Fruit fly (Drosophila melanogaster) whole organism, embryonic: ENCODE data around the gene CG13996.

Experiments used
- Antp ChIP-seq: fragments of 200-800 bp; sonication (Bioruptor generic); optimal IDR thresholded peaks from 3 replicates; lab custom pipeline; 2016; ENCODE audit warnings: missing biosample characterization, missing genetic modification characterization
- Atf-2 ChIP-seq: fragments of 200-800 bp; sonication (Bioruptor generic); optimal IDR thresholded peaks from 2 replicates; lab custom pipeline; 2016; ENCODE audit warnings: missing biosample characterization, missing genetic modification characterization
- CG13296 ChIP-seq: fragments of 200-800 bp; sonication (Bioruptor generic); optimal IDR thresholded peaks from 3 replicates; lab custom pipeline; 2018; ENCODE audit warnings: missing biosample characterization, mild to moderate bottlenecking, missing genetic modification characterization
- CG13624 ChIP-seq: fragments of 200-800 bp; sonication (Bioruptor generic); optimal IDR thresholded peaks from 2 replicates; lab custom pipeline; 2016; ENCODE audit warnings: missing biosample characterization, missing genetic modification characterization
- CG1529 ChIP-seq: fragments of 200-800 bp; sonication (Bioruptor generic); optimal IDR thresholded peaks from 3 replicates; lab custom pipeline; 2018; ENCODE audit warnings: missing biosample characterization, missing genetic modification characterization
- CG15514 ChIP-seq: fragments of 200-800 bp; sonication (Bioruptor generic); optimal IDR thresholded peaks from 3 replicates; lab custom pipeline; 2017; ENCODE audit warnings: missing biosample characterization, missing genetic modification characterization, mild to moderate bottlenecking, moderate library complexity, missing genetic modification reagents
- CG1602 ChIP-seq: fragments of 200-800 bp; sonication (Bioruptor generic); optimal IDR thresholded peaks from 3 replicates; lab custom pipeline; 2016; ENCODE audit warnings: missing biosample characterization, missing genetic modification characterization
- CG17328 ChIP-seq: fragments of 200-800 bp; sonication (Bioruptor generic); IDR thresholded peaks from 2 replicates; pipeline ENCODE4 v1.3.6; 2022; ENCODE audit warnings: missing biosample characterization, missing genetic modification characterization
- CG17359 ChIP-seq: fragments of 200-800 bp; sonication (Bioruptor generic); optimal IDR thresholded peaks from 3 replicates; lab custom pipeline; 2018; ENCODE audit warnings: missing biosample characterization, mild to moderate bottlenecking, missing genetic modification characterization, moderate library complexity
- CG1792 ChIP-seq: fragments of 200-800 bp; sonication (Bioruptor generic); optimal IDR thresholded peaks from 2 replicates; lab custom pipeline; 2016; ENCODE audit warnings: missing biosample characterization, missing genetic modification characterization
- CG18764 ChIP-seq: fragments of 200-800 bp; sonication (Bioruptor generic); optimal IDR thresholded peaks from 3 replicates; lab custom pipeline; 2016; ENCODE audit warnings: missing biosample characterization, missing genetic modification characterization
- CG3838 ChIP-seq: fragments of 200-800 bp; sonication (Bioruptor generic); optimal IDR thresholded peaks from 3 replicates; lab custom pipeline; 2016; ENCODE audit warnings: missing biosample characterization, missing genetic modification characterization
- CG4730 ChIP-seq: fragments of 200-800 bp; sonication (Bioruptor generic); IDR thresholded peaks from 2 replicates; pipeline ENCODE4 v1.3.6; 2022; ENCODE audit warnings: missing biosample characterization, missing genetic modification characterization
- CG4820 ChIP-seq: fragments of 200-800 bp; sonication (Bioruptor generic); optimal IDR thresholded peaks from 3 replicates; lab custom pipeline; 2016; ENCODE audit warnings: missing biosample characterization, missing genetic modification characterization
- CG6813 ChIP-seq: fragments of 200-800 bp; sonication (Bioruptor generic); optimal IDR thresholded peaks from 2 replicates; lab custom pipeline; 2017; ENCODE audit warnings: missing biosample characterization, missing genetic modification characterization, mild to moderate bottlenecking, moderate library complexity, missing genetic modification reagents
- Camta ChIP-seq: fragments of 200-800 bp; sonication (Bioruptor generic); optimal IDR thresholded peaks from 2 replicates; lab custom pipeline; 2016; ENCODE audit warnings: missing biosample characterization, missing genetic modification characterization
- Doc3 ChIP-seq: fragments of 200-800 bp; sonication (Bioruptor generic); IDR thresholded peaks from 3 replicates; pipeline ENCODE4 v1.3.6; 2022; ENCODE audit warnings: missing biosample characterization, missing genetic modification characterization; ENCODE audit not compliant: partially characterized antibody
- E2f1 ChIP-seq: fragments of 200-800 bp; sonication (Bioruptor generic); IDR thresholded peaks from 2 replicates; pipeline ENCODE4 v1.3.6; 2022; ENCODE audit warnings: missing biosample characterization, missing genetic modification characterization
- Eip74EF ChIP-seq, 2 experiments: fragments of 200-800 bp in 1 of 2; fragments of >200 bp in 1 of 2; sonication (Bioruptor generic) in 1 of 2; optimal IDR thresholded peaks; 2 replicates each; lab custom pipeline; 2017 to 2019; ENCODE audit warnings: missing biosample characterization in 2 of 2, missing genetic modification characterization in 2 of 2, mild to moderate bottlenecking in 1 of 2, moderate library complexity in 1 of 2
- Elba2 ChIP-seq: fragments of 200-800 bp; sonication (Bioruptor generic); optimal IDR thresholded peaks from 3 replicates; lab custom pipeline; 2016; ENCODE audit warnings: missing biosample characterization, missing genetic modification characterization
- Ets97D ChIP-seq: fragments of 200-800 bp; sonication (Bioruptor generic); optimal IDR thresholded peaks from 3 replicates; lab custom pipeline; 2016; ENCODE audit warnings: missing biosample characterization, missing genetic modification characterization
- Mes4 ChIP-seq: fragments of 200-800 bp; sonication (Bioruptor generic); optimal IDR thresholded peaks from 2 replicates; lab custom pipeline; 2016; ENCODE audit warnings: missing biosample characterization, missing genetic modification characterization
- PHDP ChIP-seq: fragments of 200-800 bp; sonication (Bioruptor generic); optimal IDR thresholded peaks from 3 replicates; lab custom pipeline; 2018; ENCODE audit warnings: missing biosample characterization, mild to moderate bottlenecking, missing genetic modification characterization, moderate library complexity
- Sin3A ChIP-seq: fragments of >200 bp; optimal IDR thresholded peaks from 2 replicates; lab custom pipeline; 2018
- Sry-β ChIP-seq: fragments of 200-800 bp; sonication (Bioruptor generic); optimal IDR thresholded peaks from 2 replicates; lab custom pipeline; 2018; ENCODE audit warnings: missing biosample characterization, mild to moderate bottlenecking, missing genetic modification characterization, moderate library complexity
- cg ChIP-seq: fragments of 200-800 bp; sonication (Bioruptor generic); optimal IDR thresholded peaks from 3 replicates; lab custom pipeline; 2019; ENCODE audit warnings: missing biosample characterization, mild to moderate bottlenecking, missing genetic modification characterization, moderate library complexity
- croc ChIP-seq: fragments of 200-800 bp; sonication (Bioruptor generic); conservative IDR thresholded peaks from 3 replicates; pipeline ENCODE4 v1.3.6; 2022; ENCODE audit warnings: missing biosample characterization, missing genetic modification characterization
- crol ChIP-seq: fragments of 200-800 bp; sonication (Bioruptor generic); IDR thresholded peaks from 2 replicates; pipeline ENCODE4 v1.3.6; 2022; ENCODE audit warnings: missing biosample characterization, missing genetic modification characterization
- dati ChIP-seq: fragments of 200-800 bp; sonication (Bioruptor generic); IDR thresholded peaks from 2 replicates; pipeline ENCODE4 v1.3.6; 2022; ENCODE audit warnings: missing biosample characterization, missing genetic modification characterization
- disco-r ChIP-seq: fragments of 200-800 bp; sonication (Bioruptor generic); optimal IDR thresholded peaks from 2 replicates; lab custom pipeline; 2016; ENCODE audit warnings: missing biosample characterization, missing genetic modification characterization
- emc ChIP-seq: fragments of 200-800 bp; sonication (Bioruptor generic); optimal IDR thresholded peaks from 2 replicates; lab custom pipeline; 2016; ENCODE audit warnings: missing biosample characterization, missing genetic modification characterization
- ewg ChIP-seq: fragments of 200-800 bp; sonication (Bioruptor generic); optimal IDR thresholded peaks from 3 replicates; lab custom pipeline; 2017; ENCODE audit warnings: mild to moderate bottlenecking, missing biosample characterization, missing genetic modification reagents, missing genetic modification characterization
- fd64A ChIP-seq: fragments of 200-800 bp; sonication (Bioruptor generic); optimal IDR thresholded peaks from 3 replicates; lab custom pipeline; 2018; ENCODE audit warnings: missing biosample characterization, mild to moderate bottlenecking, missing genetic modification characterization
- gcm ChIP-seq: fragments of 200-800 bp; sonication (Bioruptor generic); optimal IDR thresholded peaks from 2 replicates; lab custom pipeline; 2019; ENCODE audit warnings: missing biosample characterization, mild to moderate bottlenecking, missing genetic modification characterization, moderate library complexity
- gfzf ChIP-seq: fragments of 200-800 bp; sonication (Bioruptor generic); optimal IDR thresholded peaks from 2 replicates; lab custom pipeline; 2016; ENCODE audit warnings: missing biosample characterization, mild to moderate bottlenecking, missing genetic modification characterization, moderate library complexity
- gro ChIP-seq: fragments of 200-800 bp; sonication (Bioruptor generic); optimal IDR thresholded peaks from 2 replicates; lab custom pipeline; 2016; ENCODE audit warnings: missing biosample characterization, missing genetic modification characterization
- her ChIP-seq: fragments of 200-800 bp; sonication (Bioruptor generic); optimal IDR thresholded peaks from 2 replicates; lab custom pipeline; 2016; ENCODE audit warnings: missing biosample characterization, missing genetic modification characterization
- kay ChIP-seq: fragments of 200-800 bp; sonication (Bioruptor generic); optimal IDR thresholded peaks from 2 replicates; lab custom pipeline; 2016; ENCODE audit warnings: missing biosample characterization, missing genetic modification characterization
- klu ChIP-seq: fragments of 200-800 bp; sonication (Bioruptor generic); IDR thresholded peaks from 2 replicates; pipeline ENCODE4 v1.3.6; 2022; ENCODE audit warnings: missing biosample characterization, missing genetic modification characterization
- kni ChIP-seq: fragments of 200-800 bp; sonication (Bioruptor generic); optimal IDR thresholded peaks from 3 replicates; lab custom pipeline; 2017; ENCODE audit warnings: mild to moderate bottlenecking, missing biosample characterization, missing genetic modification reagents, missing genetic modification characterization
- lab ChIP-seq: fragments of 200-800 bp; sonication (Bioruptor generic); optimal IDR thresholded peaks from 3 replicates; lab custom pipeline; 2017; ENCODE audit warnings: missing biosample characterization, missing genetic modification characterization, mild to moderate bottlenecking, moderate library complexity, missing genetic modification reagents
- lbe ChIP-seq: fragments of 200-800 bp; sonication (Bioruptor generic); optimal IDR thresholded peaks from 2 replicates; lab custom pipeline; 2016; ENCODE audit warnings: missing biosample characterization, mild to moderate bottlenecking, missing genetic modification characterization
- mirr ChIP-seq: fragments of 200-800 bp; sonication (Bioruptor generic); optimal IDR thresholded peaks from 3 replicates; lab custom pipeline; 2018; ENCODE audit warnings: missing biosample characterization, mild to moderate bottlenecking, missing genetic modification characterization
- pros ChIP-seq: fragments of 200-800 bp; sonication (Bioruptor generic); optimal IDR thresholded peaks from 3 replicates; lab custom pipeline; 2019; ENCODE audit warnings: missing biosample characterization, mild to moderate bottlenecking, missing genetic modification characterization, moderate library complexity
- sens ChIP-seq: fragments of 200-800 bp; sonication (Bioruptor generic); peaks from one replicate; lab custom pipeline; 2016; ENCODE audit warnings: missing biosample characterization, missing genetic modification characterization
- sqz ChIP-seq: fragments of 200-800 bp; sonication (Bioruptor generic); optimal IDR thresholded peaks from 3 replicates; lab custom pipeline; 2018; ENCODE audit warnings: missing biosample characterization, mild to moderate bottlenecking, missing genetic modification characterization
- stwl ChIP-seq: fragments of 200-800 bp; sonication (Bioruptor generic); optimal IDR thresholded peaks from 3 replicates; lab custom pipeline; 2018; ENCODE audit warnings: missing biosample characterization, mild to moderate bottlenecking, missing genetic modification characterization, moderate library complexity
- tin ChIP-seq: fragments of 200-800 bp; sonication (Bioruptor generic); optimal IDR thresholded peaks from 3 replicates; lab custom pipeline; 2016; ENCODE audit warnings: missing biosample characterization, missing genetic modification characterization
- tx ChIP-seq: fragments of 200-800 bp; sonication (Bioruptor generic); optimal IDR thresholded peaks from 2 replicates; lab custom pipeline; 2016; ENCODE audit warnings: missing biosample characterization, missing genetic modification characterization
- vvl ChIP-seq: fragments of 200-800 bp; sonication (Bioruptor generic); IDR thresholded peaks from 2 replicates; pipeline ENCODE4 v1.3.6; 2022; ENCODE audit warnings: missing biosample characterization, missing genetic modification characterization

Gene CG13996

DNA sequence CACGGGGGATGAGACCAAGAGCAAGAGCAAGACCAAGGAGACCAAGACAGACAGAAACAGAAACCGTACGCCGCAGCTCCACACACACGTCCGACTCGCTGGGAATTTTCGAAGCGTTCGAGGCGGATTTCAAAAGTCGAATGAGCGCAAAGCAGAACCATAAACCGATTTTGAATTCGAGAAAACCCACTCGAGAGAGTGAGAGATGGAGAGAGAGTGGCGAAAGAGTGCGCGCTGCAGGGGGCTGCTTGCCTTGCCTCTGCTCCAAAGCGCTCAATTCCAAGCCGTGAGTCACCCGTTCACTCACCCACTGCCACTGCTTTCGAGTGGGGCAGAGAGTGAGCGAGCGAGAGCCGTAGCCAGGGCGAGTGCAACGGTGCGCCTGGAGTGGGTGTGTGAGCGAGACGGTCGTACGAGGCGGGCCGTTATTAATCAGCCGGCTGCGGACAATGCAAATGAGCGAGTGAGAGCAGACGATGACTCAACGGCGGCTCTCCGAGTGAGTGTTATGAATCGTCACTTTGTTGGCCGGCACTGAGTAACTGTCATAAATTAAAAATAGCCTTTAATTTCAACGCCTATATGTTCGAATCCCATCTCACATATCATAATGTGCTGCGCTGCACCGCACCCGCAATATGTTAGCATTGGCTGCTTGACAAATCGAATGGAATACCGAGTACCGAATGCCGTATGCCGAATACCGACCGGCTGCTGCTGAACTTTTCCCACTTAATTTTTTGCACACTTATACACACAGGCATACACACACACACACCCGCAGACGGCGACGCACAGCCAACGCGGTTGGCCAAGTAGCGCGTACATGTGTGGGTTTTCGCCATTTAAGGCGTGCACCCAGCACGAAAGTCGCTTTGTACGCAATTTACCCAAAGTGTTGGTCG is 40.4 kb upstream of the CG13996 start (continued):
- TF ChIP-seq CG4820 (GFP tag; lab: Kevin White, UChicago) (no peak), gcm (GFP tag; lab: Kevin White, UChicago) (peak; percentile 26), mirr (GFP tag; lab: Kevin White, UChicago) (peak; percentile 56), gro (GFP tag; lab: Kevin White, UChicago) (no peak), CG3838 (GFP tag; lab: Kevin White, UChicago) (no peak), pros (GFP tag; lab: Kevin White, UChicago) (peak; percentile 91), Atf-2 (no peak), Elba2 (no peak), CG13296 (peak; percentile 53), lbe (GFP tag; lab: Kevin White, UChicago) (peak; percentile 70), kay (peak; percentile 98), sqz (GFP tag; lab: Kevin White, UChicago) (peak; percentile 6), disco-r (GFP tag; lab: Kevin White, UChicago) (no peak), Antp (GFP tag; lab: Kevin White, UChicago) (no peak), her (GFP tag; lab: Kevin White, UChicago) (peak; percentile 65), CG15514 (peak; percentile 25), fd64A (no peak), E2f1 (GFP tag; lab: Robert Waterston, UW) (no peak), sens (GFP tag; lab: Kevin White, UChicago) (peak; percentile 82), Mes4 (GFP tag; lab: Kevin White, UChicago) (peak; percentile 10), vvl (GFP tag; lab: Robert Waterston, UW) (no peak), croc (GFP tag; lab: Robert Waterston, UW) (no peak), dati (GFP tag; lab: Robert Waterston, UW) (no peak), Camta (GFP tag; lab: Kevin White, UChicago) (no peak), Eip74EF (GFP tag; optimal IDR thresholded peaks at IDR 0.05; lab: Kevin White, UChicago) (peak in 1 of 2 experiments; percentile 62), klu (no peak), CG4730 (no peak), tin (GFP tag; lab: Kevin White, UChicago) (peak; percentile 1), CG1529 (GFP tag; lab: Kevin White, UChicago) (no peak), crol (GFP tag; lab: Robert Waterston, UW) (no peak), emc (GFP tag; lab: Kevin White, UChicago) (no peak), Sin3A (lab: Kevin White, UChicago) (peak; percentile 3), PHDP (tag; lab: Kevin White, UChicago) (peak; percentile 22), CG1602 (GFP tag; lab: Kevin White, UChicago) (no peak), stwl (tag; lab: Kevin White, UChicago) (no peak), gfzf (GFP tag; lab: Kevin White, UChicago) (no peak), tx (GFP tag; lab: Kevin White, UChicago) (no peak), cg (GFP tag; lab: Kevin White, UChicago) (peak; percentile 92), Doc3 (GFP tag; lab: Robert Waterston, UW) (no peak), CG18764 (no peak), ewg (GFP tag; lab: Kevin White, UChicago) (no peak), CG6813 (peak; percentile 64), kni (peak; percentile 61), Sry-β (no peak), CG17359 (peak; percentile 44), CG17328 (GFP tag; lab: Robert Waterston, UW) (no peak), Ets97D (GFP tag; lab: Kevin White, UChicago) (no peak), CG13624 (GFP tag; lab: Kevin White, UChicago) (peak; percentile 17), lab (GFP tag; lab: Kevin White, UChicago) (peak; percentile 73), CG1792 (GFP tag; lab: Kevin White, UChicago) (no peak)
